Fruit fly (Drosophila melanogaster) whole organism, embryonic: Measurements from ENCODE around the gene eIF2gamma.

Experiments
- CG12071 ChIP-seq: fragments of 200-800 bp; sonication (Bioruptor generic); optimal IDR thresholded peaks from 3 replicates; lab custom pipeline; 2018; ENCODE audit warnings: missing biosample characterization, mild to moderate bottlenecking, missing genetic modification characterization
- CG12299 ChIP-seq: fragments of 200-800 bp; sonication (Bioruptor generic); optimal IDR thresholded peaks from 2 replicates; lab custom pipeline; 2018; ENCODE audit warnings: missing biosample characterization, mild to moderate bottlenecking, missing genetic modification characterization
- CG12769 ChIP-seq: fragments of 200-800 bp; sonication (Bioruptor generic); optimal IDR thresholded peaks from 2 replicates; lab custom pipeline; 2019; ENCODE audit warnings: missing biosample characterization, mild to moderate bottlenecking, missing genetic modification characterization, moderate library complexity
- CG14050 ChIP-seq: fragments of 200-800 bp; sonication (Bioruptor generic); IDR thresholded peaks from 3 replicates; pipeline ENCODE4 v1.3.6; 2022; ENCODE audit warnings: missing biosample characterization, missing genetic modification characterization
- CG14441 ChIP-seq: fragments of 200-800 bp; sonication (Bioruptor generic); IDR thresholded peaks from 2 replicates; pipeline ENCODE4 v1.3.6; 2022; ENCODE audit warnings: missing biosample characterization, missing genetic modification characterization
- CG15696 ChIP-seq: fragments of 200-800 bp; sonication (Bioruptor generic); optimal IDR thresholded peaks from 2 replicates; lab custom pipeline; 2019; ENCODE audit warnings: missing biosample characterization, mild to moderate bottlenecking, missing genetic modification characterization, moderate library complexity
- CG16815 ChIP-seq: fragments of 200-800 bp; sonication (Bioruptor generic); optimal IDR thresholded peaks from 3 replicates; lab custom pipeline; 2017; ENCODE audit warnings: missing biosample characterization, mild to moderate bottlenecking, missing genetic modification characterization
- CG17829 ChIP-seq: fragments of 200-800 bp; optimal IDR thresholded peaks from 2 replicates; lab custom pipeline; 2019; ENCODE audit warnings: missing biosample characterization, mild to moderate bottlenecking, missing genetic modification characterization, moderate library complexity
- CG18476 ChIP-seq: fragments of 200-800 bp; sonication (Bioruptor generic); optimal IDR thresholded peaks from 2 replicates; lab custom pipeline; 2016; ENCODE audit warnings: missing biosample characterization, mild to moderate bottlenecking, missing genetic modification characterization
- CG18619 ChIP-seq: fragments of 200-800 bp; sonication (Bioruptor generic); optimal IDR thresholded peaks from 3 replicates; lab custom pipeline; 2017; ENCODE audit warnings: missing biosample characterization, mild to moderate bottlenecking, missing genetic modification characterization
- CG2199 ChIP-seq: fragments of 200-800 bp; sonication (Bioruptor generic); IDR thresholded peaks from 3 replicates; pipeline ENCODE4 v1.3.6; 2022; ENCODE audit warnings: missing biosample characterization, missing genetic modification characterization
- CG30020 ChIP-seq: fragments of 200-800 bp; optimal IDR thresholded peaks from 2 replicates; lab custom pipeline; 2019; ENCODE audit warnings: missing biosample characterization, mild to moderate bottlenecking, missing genetic modification characterization, moderate library complexity
- CG32767 ChIP-seq: fragments of 200-800 bp; sonication (Bioruptor generic); IDR thresholded peaks from 2 replicates; pipeline ENCODE4 v1.3.6; 2022; ENCODE audit warnings: missing biosample characterization, missing genetic modification characterization
- CG34376 ChIP-seq: fragments of 200-800 bp; sonication (Bioruptor generic); optimal IDR thresholded peaks from 2 replicates; lab custom pipeline; 2018; ENCODE audit warnings: missing biosample characterization, mild to moderate bottlenecking, missing genetic modification characterization
- CG4282 ChIP-seq: fragments of 200-800 bp; sonication (Bioruptor generic); optimal IDR thresholded peaks from 2 replicates; lab custom pipeline; 2016; ENCODE audit warnings: missing biosample characterization, missing genetic modification characterization
- CG4617 ChIP-seq: fragments of 200-800 bp; sonication (Bioruptor generic); optimal IDR thresholded peaks from 3 replicates; lab custom pipeline; 2016; ENCODE audit warnings: missing biosample characterization, missing genetic modification characterization, borderline replicate concordance
- CG4707 ChIP-seq: fragments of 200-800 bp; sonication (Bioruptor generic); optimal IDR thresholded peaks from 2 replicates; lab custom pipeline; 2018; ENCODE audit warnings: missing biosample characterization, mild to moderate bottlenecking, missing genetic modification characterization, moderate library complexity
- CG6654 ChIP-seq: fragments of 200-800 bp; sonication (Bioruptor generic); optimal IDR thresholded peaks from 2 replicates; lab custom pipeline; 2017; ENCODE audit warnings: missing biosample characterization, mild to moderate bottlenecking, missing genetic modification characterization
- CG6791 ChIP-seq: fragments of 200-800 bp; sonication (Bioruptor generic); IDR thresholded peaks from 3 replicates; pipeline ENCODE4 v1.3.6; 2022; ENCODE audit warnings: missing biosample characterization, missing genetic modification characterization; ENCODE audit not compliant: partially characterized antibody
- CG8359 ChIP-seq: fragments of 200-800 bp; sonication (Bioruptor generic); optimal IDR thresholded peaks from 2 replicates; lab custom pipeline; 2017; ENCODE audit warnings: missing biosample characterization, mild to moderate bottlenecking, missing genetic modification characterization, borderline replicate concordance
- CHES-1-like ChIP-seq: fragments of 200-800 bp; sonication (Bioruptor generic); optimal IDR thresholded peaks from 2 replicates; lab custom pipeline; 2016; ENCODE audit warnings: missing biosample characterization, missing genetic modification characterization
- Dek ChIP-seq: fragments of 200-800 bp; sonication (Bioruptor generic); optimal IDR thresholded peaks from 3 replicates; lab custom pipeline; 2019; ENCODE audit warnings: missing biosample characterization, mild to moderate bottlenecking, missing genetic modification characterization, moderate library complexity
- Dip2 ChIP-seq: fragments of 200-800 bp; sonication (Bioruptor generic); IDR thresholded peaks from 2 replicates; pipeline ENCODE4 v1.3.6; 2022; ENCODE audit warnings: missing biosample characterization, missing genetic modification characterization
- Elba2 ChIP-seq: fragments of 200-800 bp; sonication (Bioruptor generic); optimal IDR thresholded peaks from 3 replicates; lab custom pipeline; 2016; ENCODE audit warnings: missing biosample characterization, missing genetic modification characterization
- H15 ChIP-seq: fragments of 200-800 bp; sonication (Bioruptor generic); IDR thresholded peaks from 3 replicates; pipeline ENCODE4 v1.3.6; 2022; ENCODE audit warnings: missing biosample characterization, missing genetic modification characterization
- HHEX ChIP-seq: fragments of 200-800 bp; sonication (Bioruptor generic); optimal IDR thresholded peaks from 3 replicates; lab custom pipeline; 2017; ENCODE audit warnings: missing biosample characterization, mild to moderate bottlenecking, missing genetic modification characterization, missing genetic modification reagents
- Lhr ChIP-seq: fragments of 200-800 bp; sonication (Bioruptor generic); optimal IDR thresholded peaks from 3 replicates; lab custom pipeline; 2017; ENCODE audit warnings: mild to moderate bottlenecking, missing biosample characterization, missing genetic modification reagents, missing genetic modification characterization
- Med ChIP-seq: fragments of 200-800 bp; sonication (Bioruptor generic); peaks from one replicate; lab custom pipeline; 2016; ENCODE audit warnings: missing biosample characterization, missing genetic modification characterization, mild to moderate bottlenecking, inconsistent platforms, moderate library complexity
- Meics ChIP-seq: fragments of 200-800 bp; sonication (Bioruptor generic); optimal IDR thresholded peaks from 2 replicates; lab custom pipeline; 2017; ENCODE audit warnings: missing biosample characterization, mild to moderate bottlenecking, missing genetic modification characterization
- Mrtf ChIP-seq: fragments of 200-800 bp; sonication (Bioruptor generic); IDR thresholded peaks from 3 replicates; pipeline ENCODE4 v1.3.6; 2022; ENCODE audit warnings: missing biosample characterization, missing genetic modification characterization
- Myb ChIP-seq: fragments of 200-800 bp; sonication (Bioruptor generic); optimal IDR thresholded peaks from 2 replicates; lab custom pipeline; 2016; ENCODE audit warnings: missing biosample characterization, missing genetic modification characterization
- PHDP ChIP-seq: fragments of 200-800 bp; sonication (Bioruptor generic); optimal IDR thresholded peaks from 3 replicates; lab custom pipeline; 2018; ENCODE audit warnings: missing biosample characterization, mild to moderate bottlenecking, missing genetic modification characterization, moderate library complexity
- Ravus ChIP-seq: fragments of 200-800 bp; sonication (Bioruptor generic); IDR thresholded peaks from 2 replicates; pipeline ENCODE4 v1.3.6; 2022; ENCODE audit warnings: missing biosample characterization, missing genetic modification characterization
- ab ChIP-seq: fragments of 200-800 bp; sonication (Bioruptor generic); optimal IDR thresholded peaks from 2 replicates; lab custom pipeline; 2016; ENCODE audit warnings: missing biosample characterization, missing genetic modification characterization
- al ChIP-seq: fragments of 200-800 bp; sonication (Bioruptor generic); IDR thresholded peaks from 2 replicates; pipeline ENCODE4 v1.3.6; 2022; ENCODE audit warnings: missing biosample characterization, missing genetic modification characterization
- az2 ChIP-seq: fragments of 200-800 bp; sonication (Bioruptor generic); optimal IDR thresholded peaks from 3 replicates; lab custom pipeline; 2016; ENCODE audit warnings: missing biosample characterization, missing genetic modification characterization
- corto ChIP-seq: fragments of 200-800 bp; sonication (Bioruptor generic); optimal IDR thresholded peaks from 2 replicates; lab custom pipeline; 2016; ENCODE audit warnings: missing biosample characterization, mild to moderate bottlenecking, missing genetic modification characterization, moderate library complexity
- danr ChIP-seq: fragments of 200-800 bp; sonication (Bioruptor generic); IDR thresholded peaks from 2 replicates; pipeline ENCODE4 v1.3.6; 2022; ENCODE audit warnings: missing biosample characterization, missing genetic modification characterization
- dpn ChIP-seq, 2 experiments: fragments of 200-800 bp; sonication (Bioruptor generic); optimal IDR thresholded peaks; 3 replicates each; lab custom pipeline; 2016; ENCODE audit warnings: missing biosample characterization in 2 of 2, missing genetic modification characterization in 2 of 2
- dysf ChIP-seq: fragments of 200-800 bp; sonication (Bioruptor generic); IDR thresholded peaks from 3 replicates; pipeline ENCODE4 v1.3.6; 2022; ENCODE audit warnings: missing biosample characterization, missing genetic modification characterization
- eve ChIP-seq, 2 experiments: fragments of >200 bp; optimal IDR thresholded peaks; 2 replicates each; lab custom pipeline; 2017; ENCODE audit warnings: missing biosample characterization in 2 of 2, missing genetic modification characterization in 2 of 2
- pfk ChIP-seq: fragments of 200-800 bp; sonication (Bioruptor generic); optimal IDR thresholded peaks from 2 replicates; lab custom pipeline; 2018; ENCODE audit warnings: missing biosample characterization, mild to moderate bottlenecking, missing genetic modification characterization, moderate library complexity
- phol ChIP-seq: fragments of 200-800 bp; sonication (Bioruptor generic); optimal IDR thresholded peaks from 3 replicates; lab custom pipeline; 2018; ENCODE audit warnings: missing biosample characterization, mild to moderate bottlenecking, missing genetic modification characterization, moderate library complexity
- pzg ChIP-seq: fragments of 200-800 bp; sonication (Bioruptor generic); optimal IDR thresholded peaks from 3 replicates; lab custom pipeline; 2018; ENCODE audit warnings: missing biosample characterization, mild to moderate bottlenecking, missing genetic modification characterization, moderate library complexity
- scrt ChIP-seq: fragments of 200-800 bp; sonication (Bioruptor generic); optimal IDR thresholded peaks from 2 replicates; lab custom pipeline; 2018; ENCODE audit warnings: missing biosample characterization, mild to moderate bottlenecking, missing genetic modification characterization, moderate library complexity
- tin ChIP-seq: fragments of 200-800 bp; sonication (Bioruptor generic); optimal IDR thresholded peaks from 3 replicates; lab custom pipeline; 2016; ENCODE audit warnings: missing biosample characterization, missing genetic modification characterization
- tna ChIP-seq: fragments of 200-800 bp; sonication (Bioruptor generic); IDR thresholded peaks from 2 replicates; pipeline ENCODE4 v1.3.6; 2022; ENCODE audit warnings: missing biosample characterization, missing genetic modification characterization; ENCODE audit not compliant: partially characterized antibody
- twi ChIP-seq: fragments of 200-800 bp; optimal IDR thresholded peaks from 2 replicates; lab custom pipeline; 2019; ENCODE audit warnings: missing biosample characterization, mild to moderate bottlenecking, missing genetic modification characterization, moderate library complexity
- unpg ChIP-seq: fragments of 200-800 bp; sonication (Bioruptor generic); optimal IDR thresholded peaks from 3 replicates; lab custom pipeline; 2018; ENCODE audit warnings: missing biosample characterization, mild to moderate bottlenecking, missing genetic modification characterization, moderate library complexity
- yki ChIP-seq: fragments of >200 bp; optimal IDR thresholded peaks from 3 replicates; lab custom pipeline; 2018

The eIF2gamma gene

DNA sequence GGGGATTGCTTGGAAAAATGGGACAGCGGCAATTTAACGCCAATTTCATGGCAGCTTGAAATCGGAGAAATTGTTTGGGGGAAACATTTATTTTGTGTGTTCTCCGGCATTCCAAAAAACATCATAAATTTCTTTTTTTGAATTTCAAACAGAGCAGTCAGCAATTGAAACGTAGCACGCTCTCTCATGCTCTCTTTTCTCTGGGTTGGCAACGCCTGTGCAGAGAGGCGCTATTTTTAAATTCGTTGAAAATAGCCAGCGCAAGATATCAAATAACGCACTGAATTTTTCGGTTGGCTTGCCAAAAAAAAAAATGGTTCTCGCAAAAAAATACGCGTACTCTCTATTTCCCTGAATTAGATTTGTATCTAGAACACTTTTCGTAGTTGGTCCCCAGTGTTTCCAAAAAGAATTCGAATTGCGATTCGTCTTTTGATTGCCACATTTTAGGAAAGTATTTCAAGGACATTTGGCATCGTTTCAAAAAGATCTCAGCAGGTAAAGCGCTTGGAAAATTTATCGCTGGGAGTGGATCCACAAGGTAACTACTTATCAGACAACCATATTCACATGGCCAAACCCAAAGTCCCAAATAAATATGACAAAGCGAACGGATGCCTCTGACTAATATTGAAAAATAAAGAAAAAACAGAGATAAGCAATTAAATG is 22.9 kb upstream of the eIF2gamma start (continued):
- TF ChIP-seq CG32767 (no peak), CG12769 (tag; lab: Kevin White, UChicago) (no peak), CG4617 (no peak), CG18619 (GFP tag; lab: Kevin White, UChicago) (no peak), CG4282 (GFP tag; lab: Kevin White, UChicago) (peak; percentile 47), CG14441 (no peak), Elba2 (GFP tag; lab: Kevin White, UChicago) (no peak), H15 (GFP tag; lab: Robert Waterston, UW) (no peak), al (GFP tag; lab: Robert Waterston, UW) (no peak), Myb (peak; percentile 71), PHDP (tag; lab: Kevin White, UChicago) (no peak), CG6791 (no peak), tna (GFP tag; lab: Robert Waterston, UW) (no peak), CG6654 (GFP tag; lab: Kevin White, UChicago) (no peak), unpg (GFP tag; lab: Kevin White, UChicago) (no peak), HHEX (no peak), danr (GFP tag; lab: Robert Waterston, UW) (no peak), twi (tag; lab: Kevin White, UChicago) (no peak), CG18476 (GFP tag; lab: Kevin White, UChicago) (no peak), Lhr (peak; percentile 41), CG16815 (no peak), Mrtf (GFP tag; lab: Robert Waterston, UW) (no peak), corto (no peak), tin (no peak), CG34376 (GFP tag; lab: Kevin White, UChicago) (peak; percentile 78), pfk (GFP tag; lab: Kevin White, UChicago) (peak; percentile 6), ab (GFP tag; lab: Kevin White, UChicago) (no peak), Med (GFP tag; lab: Kevin White, UChicago) (peak; percentile 70), Meics (no peak), Ravus (no peak), CHES-1-like (GFP tag; lab: Kevin White, UChicago) (no peak), CG8359 (no peak), yki (lab: Kevin White, UChicago) (peak; percentile 1), az2 (GFP tag; lab: Kevin White, UChicago) (no peak), CG30020 (tag; lab: Kevin White, UChicago) (peak; percentile 29), CG12299 (tag; lab: Kevin White, UChicago) (no peak), CG12071 (GFP tag; lab: Kevin White, UChicago) (no peak), CG15696 (no peak), phol (tag; lab: Kevin White, UChicago) (peak; percentile 32), eve (GFP tag; optimal IDR thresholded peaks at IDR 0.05; lab: Kevin White, UChicago) (peak in 1 of 2 experiments; percentile 64), CG4707 (GFP tag; lab: Kevin White, UChicago) (no peak), CG17829 (tag; lab: Kevin White, UChicago) (peak; percentile 24), Dek (tag; lab: Kevin White, UChicago) (no peak), dpn (GFP tag; optimal IDR thresholded peaks at IDR 0.05; lab: Kevin White, UChicago) (peak in 1 of 2 experiments; percentile 15), Dip2 (GFP tag; lab: Robert Waterston, UW) (no peak), scrt (GFP tag; lab: Kevin White, UChicago) (no peak), CG14050 (no peak), pzg (GFP tag; lab: Kevin White, UChicago) (peak; percentile 64), CG2199 (GFP tag; lab: Robert Waterston, UW) (no peak), dysf (GFP tag; lab: Robert Waterston, UW) (no peak)
